Worm (Caenorhabditis elegans): ENCODE data around the gene mrps-18A.

DNA sequence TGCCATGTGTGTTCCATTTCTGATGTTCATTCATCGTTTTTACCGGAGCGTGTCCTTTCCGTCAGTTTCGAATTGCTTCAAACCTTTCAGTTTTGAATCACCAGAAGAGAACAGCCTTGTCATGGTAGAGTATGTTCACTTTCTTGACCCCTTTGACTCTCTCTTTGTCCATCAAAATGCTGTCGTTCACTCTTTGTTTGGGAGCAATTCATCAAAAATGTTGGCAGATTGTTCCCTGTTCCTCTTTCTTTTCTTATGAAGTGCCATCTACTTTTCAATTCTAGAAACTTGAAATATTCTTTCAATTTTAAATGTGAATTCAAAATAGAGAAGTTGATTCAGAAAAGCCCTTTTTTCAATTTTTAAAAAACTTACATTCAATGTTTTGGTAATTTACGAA, 50.4 kb downstream of the mrps-18A start:
- TF ChIP-seq ztf-29 (GFP tag; IDR thresholded peaks at IDR 0.05) (no peak), tab-1 (GFP tag; IDR thresholded peaks at IDR 0.05) (no peak), klf-2 (GFP tag; conservative IDR thresholded peaks at IDR 0.05) (no peak)

All from whole organism, midembryonic.